Fruit fly (Drosophila melanogaster): ENCODE measurements around the gene Lip4.

- no peak for TF ChIP-seq HLH3B (GFP tag; IDR thresholded peaks at IDR 0.05)
- no peak for TF ChIP-seq Dad (GFP tag; optimal IDR thresholded peaks at IDR 0.05)
- no peak for TF ChIP-seq H2.0 (GFP tag; IDR thresholded peaks at IDR 0.05)
Measured at dm6 chr2L:10513837-10514499, 13.4 kb upstream of the Lip4 start.
